Worm (Caenorhabditis elegans) whole organism, L4 larva: ENCODE results near the gene F07A11.1.
A peak's percentile ranks its signal among the peaks of the same experiment; 100 is the strongest.

Experiments
- D1046.2 ChIP-seq: fragments of 200-800 bp; sonication (Bioruptor generic); IDR thresholded peaks from 2 replicates; pipeline ENCODE4 v1.3.6; 2022; ENCODE audit warnings: missing genetic modification characterization, missing compliant biosample characterization
- F10B5.3 ChIP-seq: sonication (generic microtip); optimal IDR thresholded peaks from 2 replicates; lab custom pipeline; 2016; ENCODE audit warnings: mild to moderate bottlenecking, missing genetic modification characterization, missing compliant biosample characterization
- F44E2.7 ChIP-seq: fragments of 200-800 bp; sonication (Bioruptor generic); IDR thresholded peaks from 2 replicates; pipeline ENCODE4 v2.1.2; 2022; ENCODE audit warnings: missing genetic modification characterization, missing compliant biosample characterization
- F49E8.2 ChIP-seq: sonication (generic microtip); optimal IDR thresholded peaks from 2 replicates; lab custom pipeline; 2016; ENCODE audit warnings: missing compliant biosample characterization, mild to moderate bottlenecking, missing genetic modification characterization, borderline replicate concordance
- T20F7.1 ChIP-seq: fragments of 200-800 bp; sonication (Bioruptor generic); optimal IDR thresholded peaks from 2 replicates; lab custom pipeline; 2018; ENCODE audit warnings: mild to moderate bottlenecking, missing genetic modification characterization, missing compliant biosample characterization
- T26A8.4 ChIP-seq: fragments of 200-800 bp; sonication (Bioruptor generic); IDR thresholded peaks from 2 replicates; pipeline ENCODE4 v1.3.6; 2022; ENCODE audit warnings: missing genetic modification characterization, missing compliant biosample characterization
- Y105C5A.15 ChIP-seq: fragments of 200-800 bp; sonication (Bioruptor generic); IDR thresholded peaks from 2 replicates; pipeline ENCODE4 v1.3.6; 2022; ENCODE audit warnings: missing genetic modification characterization, missing compliant biosample characterization
- Y75B8A.6 ChIP-seq: fragments of 200-800 bp; sonication (Bioruptor generic); IDR thresholded peaks from 2 replicates; pipeline ENCODE4 v1.3.6; 2022; ENCODE audit warnings: missing genetic modification reagents, missing genetic modification characterization, missing compliant biosample characterization
- ZK337.2 ChIP-seq: fragments of 200-800 bp; sonication (Bioruptor generic); IDR thresholded peaks from 2 replicates; pipeline ENCODE4 v1.3.6; 2022; ENCODE audit warnings: missing genetic modification reagents, missing genetic modification characterization, missing compliant biosample characterization
- ZK546.5 ChIP-seq, 2 experiments: sonication (generic microtip); optimal IDR thresholded peaks; 2 replicates each; lab custom pipeline; 2017; ENCODE audit warnings: missing biosample characterization in 2 of 2, missing genetic modification characterization in 2 of 2
- aha-1 ChIP-seq: fragments of 150-350 bp; peaks from one replicate; lab custom pipeline; 2014; ENCODE audit warnings: missing biosample characterization, missing genetic modification characterization
- arid-1 ChIP-seq: fragments of 200-800 bp; sonication (Bioruptor generic); conservative IDR thresholded peaks from 2 replicates; pipeline ENCODE4 v1.3.6; 2022; ENCODE audit warnings: missing genetic modification reagents, missing genetic modification characterization, missing compliant biosample characterization
- attf-4 ChIP-seq: sonication (generic microtip); optimal IDR thresholded peaks from 3 replicates; lab custom pipeline; 2017; ENCODE audit warnings: missing biosample characterization, missing genetic modification characterization
- ceh-20 ChIP-seq: fragments of 200-800 bp; sonication (Bioruptor generic); IDR thresholded peaks from 2 replicates; pipeline ENCODE4 v1.3.6; 2022; ENCODE audit warnings: missing genetic modification reagents, missing genetic modification characterization, missing compliant biosample characterization
- ceh-28 ChIP-seq: fragments of 150-350 bp; optimal IDR thresholded peaks from 2 replicates; lab custom pipeline; 2014; ENCODE audit warnings: missing biosample characterization, missing genetic modification reagents, missing genetic modification characterization
- ceh-62 ChIP-seq: sonication (generic microtip); optimal IDR thresholded peaks from 2 replicates; lab custom pipeline; 2017; ENCODE audit warnings: missing biosample characterization, missing genetic modification characterization
- ces-1 ChIP-seq: fragments of 150-350 bp; sonication (generic microtip); optimal IDR thresholded peaks from 4 replicates; lab custom pipeline; 2014; ENCODE audit warnings: missing biosample characterization, missing genetic modification reagents, missing genetic modification characterization
- cey-2 ChIP-seq: sonication (generic microtip); optimal IDR thresholded peaks from 3 replicates; lab custom pipeline; 2017; ENCODE audit warnings: missing genetic modification characterization, mild to moderate bottlenecking, missing compliant biosample characterization, antibody characterized with exemption, borderline replicate concordance; ENCODE audit not compliant: insufficient read depth
- ctbp-1 ChIP-seq: fragments of 200-800 bp; sonication (Bioruptor generic); IDR thresholded peaks from 2 replicates; pipeline ENCODE4 v1.3.6; 2022; ENCODE audit warnings: missing genetic modification reagents, missing genetic modification characterization, missing compliant biosample characterization
- daf-12 ChIP-seq: fragments of 150-350 bp; optimal IDR thresholded peaks from 2 replicates; lab custom pipeline; 2014; ENCODE audit warnings: missing biosample characterization, missing genetic modification reagents, missing genetic modification characterization
- dmd-8 ChIP-seq: fragments of 200-800 bp; sonication (Bioruptor generic); IDR thresholded peaks from 2 replicates; pipeline ENCODE4 v1.3.6; 2022; ENCODE audit warnings: missing genetic modification characterization, missing compliant biosample characterization
- fos-1 ChIP-seq: fragments of 150-350 bp; optimal IDR thresholded peaks from 2 replicates; lab custom pipeline; 2014; ENCODE audit warnings: missing biosample characterization, missing genetic modification characterization
- gei-8 ChIP-seq: fragments of 200-800 bp; sonication (Bioruptor generic); optimal IDR thresholded peaks from 2 replicates; lab custom pipeline; 2018; ENCODE audit warnings: mild to moderate bottlenecking, missing genetic modification characterization, missing compliant biosample characterization
- hlh-30 ChIP-seq: sonication (generic microtip); optimal IDR thresholded peaks from 2 replicates; lab custom pipeline; 2017; ENCODE audit warnings: antibody characterized with exemption, mild to moderate bottlenecking, missing genetic modification characterization, missing compliant biosample characterization; ENCODE audit not compliant: insufficient read depth
- hmg-1.1 ChIP-seq: fragments of 200-800 bp; sonication (Bioruptor generic); IDR thresholded peaks from 2 replicates; pipeline ENCODE4 v1.3.6; 2022; ENCODE audit warnings: missing genetic modification reagents, missing genetic modification characterization, missing compliant biosample characterization
- lim-7 ChIP-seq: fragments of 200-800 bp; sonication (Bioruptor generic); IDR thresholded peaks from 2 replicates; pipeline ENCODE4 v1.3.6; 2022; ENCODE audit warnings: missing genetic modification characterization, missing compliant biosample characterization
- lin-13 ChIP-seq: fragments of 150-350 bp; optimal IDR thresholded peaks from 2 replicates; lab custom pipeline; 2014; ENCODE audit warnings: missing biosample characterization, missing genetic modification reagents, missing genetic modification characterization
- lin-15B ChIP-seq: fragments of 150-350 bp; sonication (generic microtip); optimal IDR thresholded peaks from 3 replicates; lab custom pipeline; 2014; ENCODE audit warnings: missing biosample characterization, missing genetic modification characterization
- lin-29 ChIP-seq: fragments of 200-800 bp; sonication (Bioruptor generic); IDR thresholded peaks from 2 replicates; pipeline ENCODE4 v1.3.6; 2022; ENCODE audit warnings: missing genetic modification reagents, missing genetic modification characterization, missing compliant biosample characterization
- lir-3 ChIP-seq: sonication (generic microtip); optimal IDR thresholded peaks from 2 replicates; lab custom pipeline; 2016; ENCODE audit warnings: mild to moderate bottlenecking, missing genetic modification characterization, missing compliant biosample characterization
- mep-1 ChIP-seq: fragments of 150-350 bp; sonication (generic microtip); optimal IDR thresholded peaks from 3 replicates; lab custom pipeline; 2014; ENCODE audit warnings: missing biosample characterization, missing genetic modification characterization
- mes-2 ChIP-seq: sonication (generic microtip); optimal IDR thresholded peaks from 2 replicates; lab custom pipeline; 2016; ENCODE audit warnings: missing genotype, mild to moderate bottlenecking, missing genetic modification characterization, missing compliant biosample characterization; ENCODE audit not compliant: poor library complexity, severe bottlenecking
- mxl-2 ChIP-seq: fragments of 200-800 bp; sonication (Bioruptor generic); conservative IDR thresholded peaks from 2 replicates; pipeline ENCODE4 v1.3.6; 2022; ENCODE audit warnings: missing genetic modification reagents, missing genetic modification characterization, missing compliant biosample characterization
- nhr-10 ChIP-seq: fragments of 150-350 bp; optimal IDR thresholded peaks from 2 replicates; lab custom pipeline; 2014; ENCODE audit warnings: missing biosample characterization, missing genetic modification characterization
- nhr-102 ChIP-seq: sonication (generic microtip); optimal IDR thresholded peaks from 2 replicates; lab custom pipeline; 2016; ENCODE audit warnings: mild to moderate bottlenecking, missing genetic modification characterization, moderate library complexity, missing compliant biosample characterization
- nhr-237 ChIP-seq: sonication (generic microtip); optimal IDR thresholded peaks from 2 replicates; lab custom pipeline; 2017; ENCODE audit warnings: missing biosample characterization, missing genetic modification characterization
- nhr-25 ChIP-seq: sonication (generic microtip); optimal IDR thresholded peaks from 2 replicates; lab custom pipeline; 2017; ENCODE audit warnings: missing genetic modification characterization, mild to moderate bottlenecking, missing compliant biosample characterization, antibody characterized with exemption, moderate library complexity, borderline replicate concordance; ENCODE audit not compliant: insufficient read depth
- nhr-28 ChIP-seq: fragments of 150-350 bp; optimal IDR thresholded peaks from 2 replicates; lab custom pipeline; 2014; ENCODE audit warnings: missing biosample characterization, missing genetic modification characterization
- nhr-41 ChIP-seq: fragments of 200-800 bp; sonication (Bioruptor generic); IDR thresholded peaks from 2 replicates; pipeline ENCODE4 v1.3.6; 2022; ENCODE audit warnings: missing genetic modification reagents, missing genetic modification characterization, missing compliant biosample characterization
- pqm-1 ChIP-seq: sonication (generic microtip); optimal IDR thresholded peaks from 2 replicates; lab custom pipeline; 2017; ENCODE audit warnings: missing biosample characterization, missing genetic modification characterization
- rbr-2 ChIP-seq: sonication (generic microtip); optimal IDR thresholded peaks from 2 replicates; lab custom pipeline; 2016; ENCODE audit warnings: missing genotype, missing genetic modification characterization, missing compliant biosample characterization
- sdz-12 ChIP-seq: fragments of 200-800 bp; sonication (Bioruptor generic); optimal IDR thresholded peaks from 2 replicates; lab custom pipeline; 2018; ENCODE audit warnings: mild to moderate bottlenecking, missing genetic modification characterization, missing compliant biosample characterization
- set-16 ChIP-seq: fragments of 200-800 bp; sonication (Bioruptor generic); IDR thresholded peaks from 2 replicates; pipeline ENCODE4 v1.3.6; 2022; ENCODE audit warnings: missing genetic modification reagents, missing genetic modification characterization, missing compliant biosample characterization
- snpc-4 ChIP-seq: fragments of 150-350 bp; optimal IDR thresholded peaks from 2 replicates; lab custom pipeline; 2014; ENCODE audit warnings: missing biosample characterization, missing genetic modification characterization
- spr-1 ChIP-seq: sonication (generic microtip); optimal IDR thresholded peaks from 2 replicates; lab custom pipeline; 2016; ENCODE audit warnings: mild to moderate bottlenecking, missing genetic modification characterization, missing compliant biosample characterization
- spr-3 ChIP-seq: fragments of 200-800 bp; sonication (Bioruptor generic); optimal IDR thresholded peaks from 2 replicates; lab custom pipeline; 2018; ENCODE audit warnings: mild to moderate bottlenecking, missing genetic modification characterization, missing compliant biosample characterization
- tag-97 ChIP-seq: fragments of 200-800 bp; sonication (Bioruptor generic); IDR thresholded peaks from 2 replicates; pipeline ENCODE4 v1.3.6; 2022; ENCODE audit warnings: missing genetic modification characterization, missing compliant biosample characterization
- tra-1 ChIP-seq: fragments of 200-800 bp; sonication (Bioruptor generic); IDR thresholded peaks from 2 replicates; pipeline ENCODE4 v1.3.6; 2022; ENCODE audit warnings: missing genetic modification reagents, missing genetic modification characterization, missing compliant biosample characterization
- unc-39 ChIP-seq: sonication (generic microtip); optimal IDR thresholded peaks from 2 replicates; lab custom pipeline; 2017; ENCODE audit warnings: missing biosample characterization, missing genetic modification characterization
- zfp-2 ChIP-seq: sonication (generic microtip); optimal IDR thresholded peaks from 2 replicates; lab custom pipeline; 2016; ENCODE audit warnings: mild to moderate bottlenecking, missing genetic modification characterization, missing compliant biosample characterization
- zip-11 ChIP-seq: fragments of 200-800 bp; sonication (Bioruptor generic); IDR thresholded peaks from 2 replicates; pipeline ENCODE4 v1.3.6; 2022; ENCODE audit warnings: missing genetic modification characterization, missing compliant biosample characterization

The F07A11.1 gene

ce11 chrII:11635745-11636161 is 43.8 kb upstream of the F07A11.1 start (continued):
- no peak for TF ChIP-seq gei-8
- peak; percentile 25 for TF ChIP-seq nhr-10 (tag; lab: Kevin White, UChicago)
- TF ChIP-seq lin-13 (GFP tag; lab: Kevin White, UChicago), result peak; percentile 81
- peak; percentile 96 for TF ChIP-seq aha-1 (tag; lab: Kevin White, UChicago)
- TF ChIP-seq F10B5.3 (tag; lab: Kevin White, UChicago), result no peak
- no peak for TF ChIP-seq lin-29
- peak; percentile 9 for TF ChIP-seq nhr-237 (tag; lab: Kevin White, UChicago)
- TF ChIP-seq rbr-2 (tag; lab: Kevin White, UChicago), result peak; percentile 80
- TF ChIP-seq T20F7.1 (GFP tag; lab: Kevin White, UChicago), result no peak
- no peak for TF ChIP-seq snpc-4 (tag; lab: Kevin White, UChicago)
- no peak for TF ChIP-seq sdz-12 (GFP tag; lab: Kevin White, UChicago)
- no peak for TF ChIP-seq attf-4
- peak; percentile 57; the same call in 1 of the 2 replicates for TF ChIP-seq tra-1 (GFP tag; lab: Robert Waterston, UW)
- peak; percentile 87 for TF ChIP-seq mep-1
- peak; percentile 94 for TF ChIP-seq nhr-25 (tag; lab: Kevin White, UChicago)
- peak; percentile 14 for TF ChIP-seq ces-1
- TF ChIP-seq mxl-2 (GFP tag; lab: Robert Waterston, UW), result 0 out of 2 replicates have a peak, but pooled peaks have one; percentile 57
- peak; percentile 76 for TF ChIP-seq hlh-30 (tag; lab: Kevin White, UChicago)
- TF ChIP-seq arid-1 (GFP tag; lab: Robert Waterston, UW), result peak; percentile 45
- TF ChIP-seq zfp-2, result no peak
- TF ChIP-seq zip-11 (GFP tag; lab: Robert Waterston, UW), result no peak
- TF ChIP-seq lir-3 (tag; lab: Kevin White, UChicago), result no peak
- TF ChIP-seq ceh-20, result 0 out of 2 replicates have a peak, but pooled peaks have one; percentile 6
- TF ChIP-seq T26A8.4, result peak; percentile 75
- 0 out of 2 replicates have a peak, but pooled peaks have one; percentile 64 for TF ChIP-seq Y75B8A.6 (GFP tag; lab: Robert Waterston, UW)
- no peak for TF ChIP-seq Y105C5A.15
- TF ChIP-seq F44E2.7 (GFP tag; lab: Robert Waterston, UW), result 0 out of 2 replicates have a peak, but pooled peaks have one; percentile 21
- peak; percentile 74 for TF ChIP-seq mes-2 (tag; lab: Kevin White, UChicago)
- peak; percentile 64 for TF ChIP-seq fos-1 (tag; lab: Kevin White, UChicago)
- peak; percentile 67 for TF ChIP-seq cey-2
- TF ChIP-seq daf-12 (tag; lab: Kevin White, UChicago), result no peak
- no peak for TF ChIP-seq lin-15B (tag; lab: Kevin White, UChicago)
- no peak for TF ChIP-seq dmd-8 (GFP tag; lab: Robert Waterston, UW)
- no peak for TF ChIP-seq spr-3 (GFP tag; lab: Kevin White, UChicago)
- no peak for TF ChIP-seq ceh-62 (tag; lab: Kevin White, UChicago)
- TF ChIP-seq nhr-41 (GFP tag; lab: Robert Waterston, UW), result no peak
- TF ChIP-seq F49E8.2 (tag; lab: Kevin White, UChicago), result no peak
- no peak for TF ChIP-seq unc-39 (tag; lab: Kevin White, UChicago)
- peak; percentile 72 for TF ChIP-seq ceh-28
- TF ChIP-seq hmg-1.1 (GFP tag; lab: Robert Waterston, UW), result peak; percentile 72
- TF ChIP-seq ZK546.5 (tag; optimal IDR thresholded peaks at IDR 0.05; lab: Kevin White, UChicago), result no peak
- peak; percentile 83 for TF ChIP-seq nhr-28 (tag; lab: Kevin White, UChicago)
- TF ChIP-seq tag-97 (GFP tag; lab: Robert Waterston, UW), result no peak
- peak; percentile 25 for TF ChIP-seq pqm-1 (tag; lab: Kevin White, UChicago)
- peak; percentile 51 for TF ChIP-seq nhr-102 (tag; lab: Kevin White, UChicago)
- no peak for TF ChIP-seq D1046.2 (GFP tag; lab: Robert Waterston, UW)
- TF ChIP-seq ctbp-1 (GFP tag; lab: Robert Waterston, UW), result 0 out of 2 replicates have a peak, but pooled peaks have one; percentile 30
- TF ChIP-seq set-16 (GFP tag; lab: Robert Waterston, UW), result peak; percentile 49
- peak; percentile 49 for TF ChIP-seq spr-1 (tag; lab: Kevin White, UChicago)
- TF ChIP-seq lim-7, result 0 out of 2 replicates have a peak, but pooled peaks have one; percentile 4
- no peak for TF ChIP-seq ZK337.2 (GFP tag; lab: Robert Waterston, UW)
